Worm (Caenorhabditis elegans) whole organism, late embryonic: ENCODE measurements around the gene nse-4.

Source experiments
- Y22D7AL.16 ChIP-seq: sonication (generic microtip); optimal IDR thresholded peaks from 2 replicates; lab custom pipeline; 2016; ENCODE audit warnings: missing genetic modification characterization, missing compliant biosample characterization
- ama-1 ChIP-seq: fragments of 150-350 bp; optimal IDR thresholded peaks from 2 replicates; lab custom pipeline; 2014
- ceh-2 ChIP-seq: sonication (generic microtip); optimal IDR thresholded peaks from 2 replicates; lab custom pipeline; 2016; ENCODE audit warnings: missing genotype, missing genetic modification characterization, missing compliant biosample characterization
- ceh-22 ChIP-seq: sonication (generic microtip); optimal IDR thresholded peaks from 2 replicates; lab custom pipeline; 2017; ENCODE audit warnings: missing biosample characterization, missing genetic modification characterization
- fkh-10 ChIP-seq: fragments of 150-350 bp; optimal IDR thresholded peaks from 2 replicates; lab custom pipeline; 2014; ENCODE audit warnings: missing biosample characterization, missing genetic modification reagents, missing genetic modification characterization
- nfya-1 ChIP-seq: sonication (generic microtip); optimal IDR thresholded peaks from 2 replicates; lab custom pipeline; 2017; ENCODE audit warnings: missing genetic modification characterization, mild to moderate bottlenecking, missing compliant biosample characterization, antibody characterized with exemption, moderate library complexity
- pag-3 ChIP-seq: sonication (generic microtip); optimal IDR thresholded peaks from 2 replicates; lab custom pipeline; 2016; ENCODE audit warnings: missing compliant biosample characterization, missing genetic modification characterization, borderline replicate concordance
- pax-1 ChIP-seq: fragments of 150-350 bp; optimal IDR thresholded peaks from 2 replicates; lab custom pipeline; 2014; ENCODE audit warnings: missing biosample characterization, missing genetic modification characterization
- pha-2 ChIP-seq: sonication (generic microtip); optimal IDR thresholded peaks from 2 replicates; lab custom pipeline; 2017; ENCODE audit warnings: mild to moderate bottlenecking, missing genetic modification characterization, missing compliant biosample characterization
- rnt-1 ChIP-seq: sonication (generic microtip); optimal IDR thresholded peaks from 2 replicates; lab custom pipeline; 2016; ENCODE audit warnings: missing genetic modification characterization, missing compliant biosample characterization
- sox-4 ChIP-seq: sonication (generic microtip); optimal IDR thresholded peaks from 2 replicates; lab custom pipeline; 2017; ENCODE audit warnings: mild to moderate bottlenecking, missing genetic modification characterization, inconsistent platforms, missing compliant biosample characterization
- tbx-2 ChIP-seq: sonication (generic microtip); optimal IDR thresholded peaks from 2 replicates; lab custom pipeline; 2016; ENCODE audit warnings: missing genetic modification characterization, missing compliant biosample characterization
- tbx-7 ChIP-seq: sonication (generic microtip); optimal IDR thresholded peaks from 2 replicates; lab custom pipeline; 2016; ENCODE audit warnings: missing genotype, missing genetic modification characterization, missing compliant biosample characterization
- unc-86 ChIP-seq: sonication (generic microtip); optimal IDR thresholded peaks from 2 replicates; lab custom pipeline; 2016; ENCODE audit warnings: missing genetic modification characterization, missing compliant biosample characterization

- TF ChIP-seq tbx-7 (tag; lab: Kevin White, UChicago) (no peak), ama-1 (lab: Kevin White, UChicago) (no peak), fkh-10 (GFP tag; lab: Kevin White, UChicago) (no peak), tbx-2 (tag; lab: Kevin White, UChicago) (no peak), nfya-1 (tag; lab: Kevin White, UChicago) (no peak), pha-2 (no peak), Y22D7AL.16 (tag; lab: Kevin White, UChicago) (no peak), pax-1 (tag; lab: Kevin White, UChicago) (no peak), sox-4 (no peak), unc-86 (tag; lab: Kevin White, UChicago) (no peak), pag-3 (no peak), rnt-1 (tag; lab: Kevin White, UChicago) (no peak), ceh-22 (tag; lab: Kevin White, UChicago) (no peak), ceh-2 (tag; lab: Kevin White, UChicago) (no peak)
Measured at ce11 chrIV:11487889-11488556, 7.4 kb downstream of the nse-4 start.
